Worm (Caenorhabditis elegans) whole organism, L1 larva: ENCODE measurements around the gene K10B3.5.

Experiments used
- alr-1 ChIP-seq: fragments of 200-800 bp; sonication (Bioruptor generic); optimal IDR thresholded peaks from 2 replicates; lab custom pipeline; 2018; ENCODE audit warnings: borderline replicate concordance, mild to moderate bottlenecking, missing genetic modification characterization, missing compliant biosample characterization
- aly-2 ChIP-seq: fragments of 150-350 bp; optimal IDR thresholded peaks from 2 replicates; lab custom pipeline; 2014; ENCODE audit warnings: missing biosample characterization, missing genetic modification characterization
- ama-1 ChIP-seq: fragments of 150-350 bp; optimal IDR thresholded peaks from 2 replicates; lab custom pipeline; 2014
- ces-1 ChIP-seq: fragments of 150-350 bp; optimal IDR thresholded peaks from 2 replicates; lab custom pipeline; 2014; ENCODE audit warnings: missing biosample characterization, missing genetic modification reagents, missing genetic modification characterization
- egl-27 ChIP-seq, 2 experiments: fragments of 150-350 bp in 1 of 2; sonication (generic microtip); optimal IDR thresholded peaks; 3 replicates each; lab custom pipeline; 2017 to 2018; ENCODE audit warnings: missing biosample characterization in 2 of 2, missing genetic modification characterization in 2 of 2, missing genetic modification reagents in 2 of 2
- elt-2 ChIP-seq: sonication (generic microtip); optimal IDR thresholded peaks from 2 replicates; lab custom pipeline; 2016; ENCODE audit warnings: missing genetic modification characterization, mild to moderate bottlenecking, inconsistent platforms, missing compliant biosample characterization, missing genetic modification reagents
- jun-1 ChIP-seq: fragments of 150-350 bp; optimal IDR thresholded peaks from 2 replicates; lab custom pipeline; 2014; ENCODE audit warnings: missing biosample characterization, missing genetic modification reagents, missing genetic modification characterization
- lin-15B ChIP-seq: fragments of 150-350 bp; sonication (generic microtip); optimal IDR thresholded peaks from 3 replicates; lab custom pipeline; 2014; ENCODE audit warnings: missing biosample characterization, missing genetic modification characterization
- lsy-2 ChIP-seq, 2 experiments: fragments of 150-350 bp; optimal IDR thresholded peaks; 2 replicates each; lab custom pipeline; 2014; ENCODE audit warnings: missing biosample characterization in 2 of 2, missing genetic modification characterization in 2 of 2
- pag-3 ChIP-seq: sonication (generic microtip); optimal IDR thresholded peaks from 2 replicates; lab custom pipeline; 2017; ENCODE audit warnings: missing genetic modification characterization, mild to moderate bottlenecking, missing compliant biosample characterization, antibody characterized with exemption, borderline replicate concordance; ENCODE audit not compliant: insufficient read depth
- rnt-1 ChIP-seq: sonication (generic microtip); optimal IDR thresholded peaks from 2 replicates; lab custom pipeline; 2016; ENCODE audit warnings: mild to moderate bottlenecking, missing genetic modification characterization, moderate library complexity, missing compliant biosample characterization
- sox-4 ChIP-seq: sonication (generic microtip); optimal IDR thresholded peaks from 2 replicates; lab custom pipeline; 2016; ENCODE audit warnings: missing genetic modification characterization, missing compliant biosample characterization
- tbx-2 ChIP-seq: sonication (generic microtip); optimal IDR thresholded peaks from 2 replicates; lab custom pipeline; 2016; ENCODE audit warnings: missing genetic modification characterization, missing compliant biosample characterization
- unc-62 ChIP-seq: fragments of 150-350 bp; optimal IDR thresholded peaks from 2 replicates; lab custom pipeline; 2014; ENCODE audit warnings: missing biosample characterization, missing genetic modification reagents, missing genetic modification characterization

DNA sequence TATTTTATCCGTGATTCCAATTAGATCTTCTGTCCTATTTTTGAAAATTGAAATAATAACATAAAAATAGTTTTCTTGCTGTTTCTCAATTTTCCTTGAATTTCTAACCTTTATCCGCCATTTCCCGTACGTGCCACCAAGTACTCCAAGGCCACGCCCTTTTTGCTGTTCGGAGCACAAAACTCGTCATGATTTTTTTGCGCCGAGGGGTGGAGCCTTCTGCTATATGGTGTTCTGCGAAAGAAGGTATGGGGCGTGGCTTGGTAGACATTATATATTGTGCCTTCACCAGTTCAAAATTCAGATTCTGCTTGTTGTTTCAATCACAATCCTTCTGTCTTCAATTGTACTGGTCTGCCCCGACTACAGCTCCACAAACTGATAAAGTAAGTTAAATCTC lies 39.0 kb upstream of the K10B3.5 start, which contains the start of gene C15C7.4:
- no peak for TF ChIP-seq lsy-2 (tag; optimal IDR thresholded peaks at IDR 0.05; lab: Kevin White, UChicago)
- TF ChIP-seq tbx-2 (tag; lab: Kevin White, UChicago) = no peak
- no peak for TF ChIP-seq aly-2 (tag; lab: Kevin White, UChicago)
- no peak for TF ChIP-seq rnt-1
- TF ChIP-seq ces-1 (GFP tag; lab: Kevin White, UChicago) = no peak
- TF ChIP-seq jun-1 (tag; lab: Kevin White, UChicago) = no peak
- no peak for TF ChIP-seq unc-62
- no peak for TF ChIP-seq pag-3 (tag; lab: Kevin White, UChicago)
- no peak for TF ChIP-seq sox-4
- TF ChIP-seq ama-1 = no peak
- TF ChIP-seq elt-2 (tag; lab: Kevin White, UChicago) = no peak
- TF ChIP-seq lin-15B (tag; lab: Kevin White, UChicago) = no peak
- no peak for TF ChIP-seq alr-1 (tag; lab: Kevin White, UChicago)
- no peak for TF ChIP-seq egl-27 (tag; optimal IDR thresholded peaks at IDR 0.05; lab: Kevin White, UChicago)
